Worm (Caenorhabditis elegans): ENCODE measurements around the gene hip-1.

DNA sequence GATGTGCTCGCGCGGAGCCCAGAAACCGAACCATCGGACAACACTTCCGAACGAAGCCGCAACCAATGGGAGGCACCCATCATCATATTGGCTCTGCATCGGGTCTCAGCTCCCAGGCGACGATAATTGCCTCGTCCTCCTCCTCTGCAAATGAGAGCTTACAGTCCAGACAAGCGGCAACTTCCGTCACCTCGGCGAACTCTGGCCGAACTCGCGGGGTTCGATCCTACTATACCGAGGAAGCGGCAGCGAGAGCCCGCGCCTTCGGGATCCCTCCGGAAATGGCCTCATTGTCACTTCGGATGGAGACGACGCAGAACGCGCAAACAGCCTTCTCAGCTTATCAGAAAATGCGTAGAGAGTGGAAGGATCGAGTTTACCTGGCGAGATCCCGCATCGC is 32.7 kb upstream of the hip-1 start:
- TF ChIP-seq scrt-1 (GFP tag; IDR thresholded peaks at IDR 0.05): no peak
- no peak for TF ChIP-seq hmbx-1 (tag; optimal IDR thresholded peaks at IDR 0.05)
- no peak for TF ChIP-seq hnd-1 (tag; optimal IDR thresholded peaks at IDR 0.05)
- no peak for TF ChIP-seq ama-1 (optimal IDR thresholded peaks at IDR 0.05)
- no peak for TF ChIP-seq tbx-11 (GFP tag; IDR thresholded peaks at IDR 0.05)
- TF ChIP-seq tra-4 (tag; optimal IDR thresholded peaks at IDR 0.05): no peak
- no peak for TF ChIP-seq ceh-36 (tag; optimal IDR thresholded peaks at IDR 0.05)
- no peak for TF ChIP-seq ets-7 (tag; optimal IDR thresholded peaks at IDR 0.05)
- no peak for TF ChIP-seq B0310.2 (tag; optimal IDR thresholded peaks at IDR 0.05)
- TF ChIP-seq tbx-37 (GFP tag; conservative IDR thresholded peaks at IDR 0.05): no peak

Measured in whole organism, early embryonic.